Worm (Caenorhabditis elegans): ENCODE measurements around the gene F13D11.4.

ce11 chrX:5814342-5814741 lies 20.3 kb downstream of the F13D11.4 start:
- TF ChIP-seq scrt-1 (GFP tag; IDR thresholded peaks at IDR 0.05) (no peak), ama-1 (optimal IDR thresholded peaks at IDR 0.05) (no peak), flt-1 (GFP tag; IDR thresholded peaks at IDR 0.05) (no peak)

Measured in whole organism, early embryonic.